Fruit fly (Drosophila melanogaster) whole organism, embryonic: ENCODE data around the gene CG32985.

Source experiments
- Ada2b ChIP-seq: fragments of 200-800 bp; sonication (Bioruptor generic); IDR thresholded peaks from 2 replicates; pipeline ENCODE4 v1.3.6; 2022; ENCODE audit warnings: missing biosample characterization, missing genetic modification characterization
- Atf-2 ChIP-seq: fragments of 200-800 bp; sonication (Bioruptor generic); optimal IDR thresholded peaks from 2 replicates; lab custom pipeline; 2016; ENCODE audit warnings: missing biosample characterization, missing genetic modification characterization
- CG1024 ChIP-seq: fragments of 200-800 bp; sonication (Bioruptor generic); IDR thresholded peaks from 2 replicates; pipeline ENCODE4 v1.3.6; 2022; ENCODE audit warnings: missing biosample characterization, missing genetic modification characterization
- CG10366 ChIP-seq: fragments of 200-800 bp; sonication (Bioruptor generic); IDR thresholded peaks from 2 replicates; pipeline ENCODE4 v1.3.6; 2022; ENCODE audit warnings: missing biosample characterization, missing genetic modification characterization
- CG10959 ChIP-seq: fragments of 200-800 bp; sonication (Bioruptor generic); IDR thresholded peaks from 2 replicates; pipeline ENCODE4 v1.3.6; 2022; ENCODE audit warnings: missing biosample characterization, missing genetic modification characterization
- CG11723 ChIP-seq: fragments of 200-800 bp; sonication (Bioruptor generic); optimal IDR thresholded peaks from 2 replicates; lab custom pipeline; 2017; ENCODE audit warnings: missing biosample characterization, mild to moderate bottlenecking, missing genetic modification characterization
- CG12104 ChIP-seq: fragments of 200-800 bp; sonication (Bioruptor generic); optimal IDR thresholded peaks from 3 replicates; lab custom pipeline; 2016; ENCODE audit warnings: missing biosample characterization, missing genetic modification characterization
- CG13424 ChIP-seq: fragments of 200-800 bp; sonication (Bioruptor generic); optimal IDR thresholded peaks from 2 replicates; lab custom pipeline; 2019; ENCODE audit warnings: missing biosample characterization, mild to moderate bottlenecking, missing genetic modification characterization, moderate library complexity
- CG13894 ChIP-seq: fragments of 200-800 bp; sonication (Bioruptor generic); optimal IDR thresholded peaks from 3 replicates; lab custom pipeline; 2018; ENCODE audit warnings: missing biosample characterization, mild to moderate bottlenecking, missing genetic modification characterization, moderate library complexity
- CG14441 ChIP-seq: fragments of 200-800 bp; sonication (Bioruptor generic); IDR thresholded peaks from 2 replicates; pipeline ENCODE4 v1.3.6; 2022; ENCODE audit warnings: missing biosample characterization, missing genetic modification characterization
- CG1603 ChIP-seq: fragments of 200-800 bp; sonication (Bioruptor generic); optimal IDR thresholded peaks from 2 replicates; lab custom pipeline; 2019; ENCODE audit warnings: missing biosample characterization, mild to moderate bottlenecking, missing genetic modification characterization, moderate library complexity
- CG18262 ChIP-seq: fragments of 200-800 bp; optimal IDR thresholded peaks from 3 replicates; lab custom pipeline; 2019; ENCODE audit warnings: missing biosample characterization, mild to moderate bottlenecking, missing genetic modification characterization, moderate library complexity
- CG18764 ChIP-seq: fragments of 200-800 bp; sonication (Bioruptor generic); optimal IDR thresholded peaks from 3 replicates; lab custom pipeline; 2016; ENCODE audit warnings: missing biosample characterization, missing genetic modification characterization
- CG30020 ChIP-seq: fragments of 200-800 bp; optimal IDR thresholded peaks from 2 replicates; lab custom pipeline; 2019; ENCODE audit warnings: missing biosample characterization, mild to moderate bottlenecking, missing genetic modification characterization, moderate library complexity
- CG3407 ChIP-seq: fragments of 200-800 bp; sonication (Bioruptor generic); optimal IDR thresholded peaks from 2 replicates; lab custom pipeline; 2018; ENCODE audit warnings: missing biosample characterization, mild to moderate bottlenecking, missing genetic modification characterization
- CG43689 ChIP-seq: fragments of 200-800 bp; sonication (Bioruptor generic); IDR thresholded peaks from 2 replicates; pipeline ENCODE4 v1.3.6; 2022; ENCODE audit warnings: missing biosample characterization, missing genetic modification characterization
- CG4424 ChIP-seq: fragments of 200-800 bp; sonication (Bioruptor generic); optimal IDR thresholded peaks from 3 replicates; lab custom pipeline; 2016; ENCODE audit warnings: missing biosample characterization, missing genetic modification characterization
- CG5180 ChIP-seq: fragments of 200-800 bp; sonication (Bioruptor generic); optimal IDR thresholded peaks from 3 replicates; lab custom pipeline; 2017; ENCODE audit warnings: missing biosample characterization, missing genetic modification characterization, mild to moderate bottlenecking, moderate library complexity, missing genetic modification reagents
- CG8359 ChIP-seq: fragments of 200-800 bp; sonication (Bioruptor generic); optimal IDR thresholded peaks from 2 replicates; lab custom pipeline; 2017; ENCODE audit warnings: missing biosample characterization, mild to moderate bottlenecking, missing genetic modification characterization, borderline replicate concordance
- CG8388 ChIP-seq: fragments of 200-800 bp; sonication (Bioruptor generic); optimal IDR thresholded peaks from 2 replicates; lab custom pipeline; 2019; ENCODE audit warnings: missing biosample characterization, mild to moderate bottlenecking, missing genetic modification characterization, moderate library complexity
- CG9727 ChIP-seq: fragments of 200-800 bp; sonication (Bioruptor generic); optimal IDR thresholded peaks from 3 replicates; lab custom pipeline; 2017; ENCODE audit warnings: missing biosample characterization, mild to moderate bottlenecking, missing genetic modification characterization
- D ChIP-seq, 2 experiments: fragments of 200-800 bp in 1 of 2; fragments of >200 bp in 1 of 2; sonication (Bioruptor generic) in 1 of 2; optimal IDR thresholded peaks; 2 replicates in 1 of 2; 3 replicates in 1 of 2; lab custom pipeline; 2017; ENCODE audit warnings: mild to moderate bottlenecking in 1 of 2, missing biosample characterization in 1 of 2, missing genetic modification characterization in 1 of 2, missing genetic modification reagents in 1 of 2
- Dip2 ChIP-seq: fragments of 200-800 bp; sonication (Bioruptor generic); IDR thresholded peaks from 2 replicates; pipeline ENCODE4 v1.3.6; 2022; ENCODE audit warnings: missing biosample characterization, missing genetic modification characterization
- Drgx ChIP-seq: fragments of 200-800 bp; sonication (Bioruptor generic); IDR thresholded peaks from 2 replicates; pipeline ENCODE4 v1.3.6; 2022; ENCODE audit warnings: missing biosample characterization, missing genetic modification characterization
- Gug ChIP-seq: fragments of 200-800 bp; sonication (Bioruptor generic); IDR thresholded peaks from 4 replicates; pipeline ENCODE4 v1.3.6; 2022; ENCODE audit warnings: missing biosample characterization, missing genetic modification characterization
- H15 ChIP-seq: fragments of 200-800 bp; sonication (Bioruptor generic); IDR thresholded peaks from 3 replicates; pipeline ENCODE4 v1.3.6; 2022; ENCODE audit warnings: missing biosample characterization, missing genetic modification characterization
- Med ChIP-seq: fragments of 200-800 bp; sonication (Bioruptor generic); peaks from one replicate; lab custom pipeline; 2016; ENCODE audit warnings: missing biosample characterization, missing genetic modification characterization, mild to moderate bottlenecking, inconsistent platforms, moderate library complexity
- Nf-YB ChIP-seq: fragments of 200-800 bp; sonication (Bioruptor generic); optimal IDR thresholded peaks from 3 replicates; lab custom pipeline; 2019; ENCODE audit warnings: missing biosample characterization, mild to moderate bottlenecking, missing genetic modification characterization, moderate library complexity
- Ravus ChIP-seq: fragments of 200-800 bp; sonication (Bioruptor generic); IDR thresholded peaks from 2 replicates; pipeline ENCODE4 v1.3.6; 2022; ENCODE audit warnings: missing biosample characterization, missing genetic modification characterization
- Usf ChIP-seq: fragments of 200-800 bp; sonication (Bioruptor generic); optimal IDR thresholded peaks from 2 replicates; lab custom pipeline; 2017; ENCODE audit warnings: missing genotype, missing biosample characterization, missing genetic modification characterization
- ap ChIP-seq: fragments of 200-800 bp; sonication (Bioruptor generic); IDR thresholded peaks from 2 replicates; pipeline ENCODE4 v1.3.6; 2022; ENCODE audit warnings: missing biosample characterization, missing genetic modification characterization
- ara ChIP-seq: fragments of 200-800 bp; sonication (Bioruptor generic); IDR thresholded peaks from 2 replicates; pipeline ENCODE4 v1.3.6; 2022; ENCODE audit warnings: missing biosample characterization, missing genetic modification characterization
- ase ChIP-seq: fragments of 200-800 bp; sonication (Bioruptor generic); IDR thresholded peaks from 3 replicates; pipeline ENCODE4 v1.3.6; 2022; ENCODE audit warnings: missing biosample characterization, missing genetic modification characterization
- bbx ChIP-seq: fragments of 200-800 bp; sonication (Bioruptor generic); IDR thresholded peaks from 2 replicates; pipeline ENCODE4 v1.3.6; 2022; ENCODE audit warnings: missing biosample characterization, missing genetic modification characterization; ENCODE audit not compliant: partially characterized antibody
- cato ChIP-seq: fragments of 200-800 bp; sonication (Bioruptor generic); optimal IDR thresholded peaks from 2 replicates; lab custom pipeline; 2016; ENCODE audit warnings: missing biosample characterization, missing genetic modification characterization, borderline replicate concordance
- cg ChIP-seq: fragments of 200-800 bp; sonication (Bioruptor generic); optimal IDR thresholded peaks from 3 replicates; lab custom pipeline; 2019; ENCODE audit warnings: missing biosample characterization, mild to moderate bottlenecking, missing genetic modification characterization, moderate library complexity
- dmrt11E ChIP-seq: fragments of 200-800 bp; sonication (Bioruptor generic); optimal IDR thresholded peaks from 3 replicates; lab custom pipeline; 2018; ENCODE audit warnings: missing biosample characterization, mild to moderate bottlenecking, missing genetic modification characterization, moderate library complexity
- dpn ChIP-seq, 2 experiments: fragments of 200-800 bp; sonication (Bioruptor generic); optimal IDR thresholded peaks; 3 replicates each; lab custom pipeline; 2016; ENCODE audit warnings: missing biosample characterization in 2 of 2, missing genetic modification characterization in 2 of 2
- fd3F ChIP-seq: fragments of 200-800 bp; sonication (Bioruptor generic); optimal IDR thresholded peaks from 2 replicates; lab custom pipeline; 2018; ENCODE audit warnings: missing biosample characterization, mild to moderate bottlenecking, missing genetic modification characterization, moderate library complexity
- fu2 ChIP-seq: fragments of 200-800 bp; sonication (Bioruptor generic); optimal IDR thresholded peaks from 2 replicates; lab custom pipeline; 2016; ENCODE audit warnings: missing biosample characterization, missing genetic modification characterization
- gce ChIP-seq: fragments of 200-800 bp; sonication (Bioruptor generic); IDR thresholded peaks from 3 replicates; pipeline ENCODE4 v1.3.6; 2022; ENCODE audit warnings: missing biosample characterization, missing genetic modification characterization
- h ChIP-seq: fragments of >200 bp; optimal IDR thresholded peaks from 2 replicates; lab custom pipeline; 2017
- hth ChIP-seq: fragments of >200 bp; optimal IDR thresholded peaks from 2 replicates; lab custom pipeline; 2017; ENCODE audit warnings: inconsistent platforms
- jing ChIP-seq: fragments of 200-800 bp; sonication (Bioruptor generic); optimal IDR thresholded peaks from 2 replicates; lab custom pipeline; 2018; ENCODE audit warnings: missing biosample characterization, mild to moderate bottlenecking, missing genetic modification characterization
- nerfin-2 ChIP-seq: fragments of 200-800 bp; sonication (Bioruptor generic); IDR thresholded peaks from 2 replicates; pipeline ENCODE4 v1.3.6; 2022; ENCODE audit warnings: missing biosample characterization, missing genetic modification characterization; ENCODE audit not compliant: partially characterized antibody
- pan ChIP-seq, 4 experiments: fragments of >200 bp in 3 of 4; fragments of 200-800 bp in 1 of 4; sonication (Bioruptor generic) in 1 of 4; optimal IDR thresholded peaks in 3 of 4; IDR thresholded peaks in 1 of 4; 2 replicates each; pipeline versions ENCODE4 v1.3.6 to Lab custom; 2017 to 2022; ENCODE audit warnings: missing biosample characterization in 2 of 4, missing genetic modification characterization in 2 of 4, mixed read lengths in 1 of 4
- peb ChIP-seq: fragments of 200-800 bp; sonication (Bioruptor generic); IDR thresholded peaks from 2 replicates; pipeline ENCODE4 v1.3.6; 2022; ENCODE audit warnings: missing biosample characterization, missing genetic modification characterization
- phol ChIP-seq: fragments of 200-800 bp; sonication (Bioruptor generic); optimal IDR thresholded peaks from 3 replicates; lab custom pipeline; 2018; ENCODE audit warnings: missing biosample characterization, mild to moderate bottlenecking, missing genetic modification characterization, moderate library complexity
- ranshi ChIP-seq: fragments of 200-800 bp; sonication (Bioruptor generic); IDR thresholded peaks from 2 replicates; pipeline ENCODE4 v1.3.6; 2022; ENCODE audit warnings: missing biosample characterization, missing genetic modification characterization
- vnd ChIP-seq: fragments of 200-800 bp; sonication (Bioruptor generic); IDR thresholded peaks from 3 replicates; pipeline ENCODE4 v1.3.6; 2022; ENCODE audit warnings: missing biosample characterization, missing genetic modification characterization; ENCODE audit not compliant: partially characterized antibody

The CG32985 gene

DNA sequence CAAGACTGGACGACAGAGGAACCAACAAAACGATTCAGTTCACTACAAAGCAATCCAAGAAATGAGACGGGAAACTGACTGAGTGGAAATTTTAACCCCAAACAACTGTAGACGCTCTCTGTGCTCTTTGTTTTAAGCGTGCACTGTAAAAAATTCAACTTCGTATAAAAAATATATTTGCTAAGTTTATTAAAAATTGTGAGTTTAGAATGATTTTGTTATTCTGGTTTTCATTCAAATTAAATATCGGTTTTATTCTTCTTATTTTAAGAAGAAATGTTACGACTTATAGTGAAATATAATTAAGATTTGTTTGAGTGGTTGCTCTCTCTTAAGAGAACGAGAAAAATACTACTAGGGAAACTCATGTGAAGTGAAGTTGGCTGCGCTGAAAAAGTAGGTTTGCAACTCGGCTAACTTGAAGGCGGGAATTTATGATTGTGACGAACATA lies 4.3 kb upstream of the CG32985 start (continued):
- TF ChIP-seq nerfin-2 (GFP tag; lab: Robert Waterston, UW) (no peak), Nf-YB (GFP tag; lab: Kevin White, UChicago) (peak; percentile 79), Drgx (peak; percentile 97), cato (GFP tag; lab: Kevin White, UChicago) (peak; percentile 87), Atf-2 (GFP tag; lab: Kevin White, UChicago) (peak; percentile 96), jing (peak; percentile 91), CG12104 (GFP tag; lab: Kevin White, UChicago) (peak; percentile 83), CG10366 (GFP tag; lab: Robert Waterston, UW) (peak; percentile 98), CG5180 (peak; percentile 69), Usf (peak; percentile 85), CG3407 (GFP tag; lab: Kevin White, UChicago) (peak; percentile 87), pan (optimal IDR thresholded peaks at IDR 0.05; lab: Kevin White, UChicago) (no peak), pan (GFP tag; optimal IDR thresholded peaks at IDR 0.05 in 1 of 2, IDR thresholded peaks at IDR 0.05 in 1 of 2) (peak in 1 of 2 experiments; percentile 99), Dip2 (GFP tag; lab: Robert Waterston, UW) (0 out of 2 replicates have a peak, but pooled peaks have one; percentile 22), ranshi (GFP tag; lab: Robert Waterston, UW) (peak; percentile 99), CG4424 (GFP tag; lab: Kevin White, UChicago) (peak; percentile 94), fd3F (GFP tag; lab: Kevin White, UChicago) (peak; percentile 83), dpn (GFP tag; optimal IDR thresholded peaks at IDR 0.05; lab: Kevin White, UChicago) (peak; percentile 91 to 97), CG18262 (peak; percentile 97), CG18764 (GFP tag; lab: Kevin White, UChicago) (peak; percentile 88), CG13894 (tag; lab: Kevin White, UChicago) (no peak), Ravus (GFP tag; lab: Robert Waterston, UW) (peak; percentile 95), CG14441 (peak; percentile 97), gce (GFP tag; lab: Robert Waterston, UW) (peak; percentile 96), CG1603 (tag; lab: Kevin White, UChicago) (peak; percentile 87), hth (no peak), CG11723 (GFP tag; lab: Kevin White, UChicago) (peak; percentile 78), ara (GFP tag; lab: Robert Waterston, UW) (peak; percentile 97), CG30020 (tag; lab: Kevin White, UChicago) (peak; percentile 67), ase (GFP tag; lab: Robert Waterston, UW) (peak; percentile 96), CG8359 (GFP tag; lab: Kevin White, UChicago) (peak; percentile 68), h (lab: Kevin White, UChicago) (no peak), CG1024 (GFP tag; lab: Robert Waterston, UW) (peak; percentile 94), CG10959 (GFP tag; lab: Robert Waterston, UW) (peak; percentile 98), Gug (GFP tag; lab: Robert Waterston, UW) (peak; percentile 91), CG43689 (GFP tag; lab: Robert Waterston, UW) (peak; percentile 94), CG13424 (peak; percentile 90), dmrt11E (peak; percentile 99), Med (GFP tag; lab: Kevin White, UChicago) (peak; percentile 96), Ada2b (GFP tag; lab: Robert Waterston, UW) (peak; percentile 98), cg (GFP tag; lab: Kevin White, UChicago) (no peak), CG9727 (GFP tag; lab: Kevin White, UChicago) (peak; percentile 96), phol (tag; lab: Kevin White, UChicago) (peak; percentile 93), bbx (no peak), ap (GFP tag; lab: Robert Waterston, UW) (peak; percentile 97), H15 (GFP tag; lab: Robert Waterston, UW) (peak; percentile 98), fu2 (GFP tag; lab: Kevin White, UChicago) (peak; percentile 84), peb (GFP tag; lab: Robert Waterston, UW) (peak; percentile 97), vnd (GFP tag; lab: Robert Waterston, UW) (no peak), D (optimal IDR thresholded peaks at IDR 0.05; lab: Kevin White, UChicago) (no peak), D (GFP tag; optimal IDR thresholded peaks at IDR 0.05; lab: Kevin White, UChicago) (peak; percentile 90), CG8388 (GFP tag; lab: Kevin White, UChicago) (peak; percentile 94)
